Worm (Caenorhabditis elegans) whole organism, L1 larva: ENCODE results near the gene sec-23.

Experiments used
- C04F5.9 ChIP-seq: sonication (generic microtip); optimal IDR thresholded peaks from 2 replicates; lab custom pipeline; 2016; ENCODE audit warnings: missing genetic modification characterization, missing compliant biosample characterization
- Y116A8C.19 ChIP-seq: sonication (generic microtip); optimal IDR thresholded peaks from 2 replicates; lab custom pipeline; 2016; ENCODE audit warnings: missing compliant biosample characterization, missing genetic modification characterization, borderline replicate concordance
- alr-1 ChIP-seq: fragments of 200-800 bp; sonication (Bioruptor generic); optimal IDR thresholded peaks from 2 replicates; lab custom pipeline; 2018; ENCODE audit warnings: borderline replicate concordance, mild to moderate bottlenecking, missing genetic modification characterization, missing compliant biosample characterization
- ceh-88 ChIP-seq: fragments of 200-800 bp; sonication (Bioruptor generic); IDR thresholded peaks from 2 replicates; pipeline ENCODE4 v1.3.6; 2022; ENCODE audit warnings: missing genetic modification characterization, missing compliant biosample characterization
- dpl-1 ChIP-seq, 3 experiments: fragments of 150-350 bp in 2 of 3; sonication (generic microtip) in 1 of 3; optimal IDR thresholded peaks; 2 replicates each; lab custom pipeline; 2014 to 2017; ENCODE audit warnings: missing biosample characterization in 3 of 3, missing genetic modification characterization in 3 of 3, missing genetic modification reagents in 3 of 3
- dsc-1 ChIP-seq: sonication (generic microtip); optimal IDR thresholded peaks from 2 replicates; lab custom pipeline; 2016; ENCODE audit warnings: mild to moderate bottlenecking, missing genetic modification characterization, missing compliant biosample characterization
- efl-1 ChIP-seq, 4 experiments: fragments of 150-350 bp; optimal IDR thresholded peaks in 3 of 4; peaks in 1 of 4; 1 replicate in 1 of 4; 2 replicates in 3 of 4; lab custom pipeline; 2014; ENCODE audit warnings: missing biosample characterization in 2 of 4, missing genetic modification characterization in 2 of 4, missing genetic modification reagents in 2 of 4
- efl-3 ChIP-seq: fragments of 200-800 bp; sonication (Bioruptor generic); optimal IDR thresholded peaks from 2 replicates; lab custom pipeline; 2018; ENCODE audit warnings: mild to moderate bottlenecking, missing genetic modification characterization, missing compliant biosample characterization
- fkh-4 ChIP-seq: sonication (generic microtip); optimal IDR thresholded peaks from 2 replicates; lab custom pipeline; 2016; ENCODE audit warnings: missing compliant biosample characterization, missing genetic modification characterization, borderline replicate concordance
- fkh-8 ChIP-seq: sonication (generic microtip); optimal IDR thresholded peaks from 2 replicates; lab custom pipeline; 2016; ENCODE audit warnings: mild to moderate bottlenecking, missing genetic modification characterization, missing compliant biosample characterization
- fos-1 ChIP-seq: fragments of 150-350 bp; optimal IDR thresholded peaks from 2 replicates; lab custom pipeline; 2014; ENCODE audit warnings: missing biosample characterization, missing genetic modification characterization
- grh-1 ChIP-seq: fragments of 200-800 bp; sonication (Bioruptor generic); IDR thresholded peaks from 2 replicates; pipeline ENCODE4 v1.3.6; 2022; ENCODE audit warnings: missing genetic modification reagents, missing genetic modification characterization, missing compliant biosample characterization
- hlh-17 ChIP-seq: fragments of 200-800 bp; sonication (Bioruptor generic); optimal IDR thresholded peaks from 2 replicates; lab custom pipeline; 2018; ENCODE audit warnings: missing genetic modification characterization, mild to moderate bottlenecking, missing compliant biosample characterization, moderate library complexity, borderline replicate concordance
- irx-1 ChIP-seq: sonication (generic microtip); optimal IDR thresholded peaks from 2 replicates; lab custom pipeline; 2016; ENCODE audit warnings: missing genetic modification characterization, missing compliant biosample characterization
- lin-14 ChIP-seq: fragments of 200-800 bp; sonication (Bioruptor generic); optimal IDR thresholded peaks from 2 replicates; lab custom pipeline; 2018; ENCODE audit warnings: mild to moderate bottlenecking, missing genetic modification characterization, moderate library complexity, missing compliant biosample characterization
- lir-3 ChIP-seq: sonication (generic microtip); optimal IDR thresholded peaks from 2 replicates; lab custom pipeline; 2016; ENCODE audit warnings: mild to moderate bottlenecking, missing genetic modification characterization, moderate library complexity, missing compliant biosample characterization; ENCODE audit not compliant: poor library complexity
- lsy-2 ChIP-seq, 2 experiments: fragments of 150-350 bp; optimal IDR thresholded peaks; 2 replicates each; lab custom pipeline; 2014; ENCODE audit warnings: missing biosample characterization in 2 of 2, missing genetic modification characterization in 2 of 2
- mef-2 ChIP-seq: fragments of 150-350 bp; optimal IDR thresholded peaks from 2 replicates; lab custom pipeline; 2014; ENCODE audit warnings: missing biosample characterization, missing genetic modification characterization
- nhr-19 ChIP-seq: fragments of 200-800 bp; sonication (Bioruptor generic); conservative IDR thresholded peaks from 2 replicates; pipeline ENCODE4 v1.3.6; 2022; ENCODE audit warnings: missing genetic modification characterization, missing compliant biosample characterization
- nhr-20 ChIP-seq: sonication (generic microtip); optimal IDR thresholded peaks from 2 replicates; lab custom pipeline; 2016; ENCODE audit warnings: mild to moderate bottlenecking, missing genetic modification characterization, missing compliant biosample characterization
- nhr-237 ChIP-seq: fragments of 150-350 bp; optimal IDR thresholded peaks from 2 replicates; lab custom pipeline; 2014; ENCODE audit warnings: missing biosample characterization, missing genetic modification characterization
- nhr-28 ChIP-seq: fragments of 150-350 bp; optimal IDR thresholded peaks from 2 replicates; lab custom pipeline; 2014; ENCODE audit warnings: missing biosample characterization, missing genetic modification characterization
- nhr-47 ChIP-seq: sonication (generic microtip); optimal IDR thresholded peaks from 2 replicates; lab custom pipeline; 2016; ENCODE audit warnings: mild to moderate bottlenecking, missing genetic modification characterization, moderate library complexity, missing compliant biosample characterization
- nhr-71 ChIP-seq: sonication (generic microtip); optimal IDR thresholded peaks from 2 replicates; lab custom pipeline; 2016; ENCODE audit warnings: mild to moderate bottlenecking, missing genetic modification characterization, moderate library complexity, missing compliant biosample characterization
- nhr-85 ChIP-seq: sonication (generic microtip); peaks from one replicate; lab custom pipeline; 2016; ENCODE audit warnings: missing genetic modification characterization, inconsistent platforms, missing compliant biosample characterization
- rnt-1 ChIP-seq: sonication (generic microtip); optimal IDR thresholded peaks from 2 replicates; lab custom pipeline; 2016; ENCODE audit warnings: mild to moderate bottlenecking, missing genetic modification characterization, moderate library complexity, missing compliant biosample characterization
- skn-1 ChIP-seq: fragments of 150-350 bp; optimal IDR thresholded peaks from 2 replicates; lab custom pipeline; 2014; ENCODE audit warnings: missing biosample characterization, missing genetic modification characterization
- snu-23 ChIP-seq: sonication (generic microtip); optimal IDR thresholded peaks from 2 replicates; lab custom pipeline; 2016; ENCODE audit warnings: missing genetic modification characterization, missing compliant biosample characterization
- sox-4 ChIP-seq: sonication (generic microtip); optimal IDR thresholded peaks from 2 replicates; lab custom pipeline; 2016; ENCODE audit warnings: missing genetic modification characterization, missing compliant biosample characterization
- sptf-1 ChIP-seq: fragments of 150-350 bp; optimal IDR thresholded peaks from 2 replicates; lab custom pipeline; 2014; ENCODE audit warnings: missing biosample characterization, missing genetic modification characterization
- sup-37 ChIP-seq: fragments of 200-800 bp; sonication (Bioruptor generic); optimal IDR thresholded peaks from 2 replicates; lab custom pipeline; 2018; ENCODE audit warnings: mild to moderate bottlenecking, missing genetic modification characterization, missing compliant biosample characterization
- unc-130 ChIP-seq: fragments of 150-350 bp; optimal IDR thresholded peaks from 2 replicates; lab custom pipeline; 2017; ENCODE audit warnings: missing biosample characterization, missing genetic modification characterization, inconsistent platforms
- vab-15 ChIP-seq: sonication (generic microtip); optimal IDR thresholded peaks from 2 replicates; lab custom pipeline; 2017; ENCODE audit warnings: missing genotype, mild to moderate bottlenecking, missing genetic modification characterization, missing compliant biosample characterization
- xbp-1 ChIP-seq: sonication (generic microtip); optimal IDR thresholded peaks from 2 replicates; lab custom pipeline; 2016; ENCODE audit warnings: missing genetic modification characterization, missing compliant biosample characterization
- zag-1 ChIP-seq: fragments of 150-350 bp; optimal IDR thresholded peaks from 2 replicates; lab custom pipeline; 2014; ENCODE audit warnings: missing biosample characterization, missing genetic modification characterization
- zip-4 ChIP-seq: fragments of 200-800 bp; sonication (Bioruptor generic); optimal IDR thresholded peaks from 2 replicates; lab custom pipeline; 2018; ENCODE audit warnings: mild to moderate bottlenecking, missing genetic modification characterization, moderate library complexity, missing compliant biosample characterization

sec-23 gene

DNA sequence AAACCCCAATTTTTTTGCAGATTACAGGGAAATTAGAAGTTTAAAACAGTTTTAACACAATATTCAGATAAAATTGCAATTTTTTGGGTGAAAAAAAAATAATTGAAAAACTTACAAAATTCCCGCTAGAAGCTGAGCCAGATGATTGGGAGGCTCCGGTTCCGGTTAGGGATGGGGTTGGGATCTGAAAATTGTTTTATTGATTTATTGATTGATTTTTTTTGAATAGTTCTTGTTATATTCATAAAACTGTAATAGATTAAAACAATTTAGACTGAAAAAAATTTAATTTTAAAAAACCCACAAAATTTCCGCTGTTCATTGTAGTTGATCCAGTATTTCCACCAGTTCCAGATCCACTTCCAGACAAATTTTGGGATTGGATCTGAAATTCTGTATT, 31.7 kb upstream of the sec-23 start:
- no peak for TF ChIP-seq efl-1 (optimal IDR thresholded peaks at IDR 0.05; lab: Kevin White, UChicago)
- peak in 1 of 2 experiments; percentile 5 for TF ChIP-seq efl-1 (GFP tag; optimal IDR thresholded peaks at IDR 0.05 in 1 of 2; lab: Kevin White, UChicago)
- no peak for TF ChIP-seq nhr-237 (tag; lab: Kevin White, UChicago)
- TF ChIP-seq, all 84 proteins: peak for 1

- TF ChIP-seq C04F5.9 (tag; lab: Kevin White, UChicago) (no peak), hlh-17 (GFP tag; lab: Kevin White, UChicago) (no peak), xbp-1 (tag; lab: Kevin White, UChicago) (no peak), nhr-19 (GFP tag; lab: Robert Waterston, UW) (0 out of 2 replicates have a peak, but pooled peaks have one; percentile 11), grh-1 (GFP tag; lab: Robert Waterston, UW) (0 out of 2 replicates have a peak, but pooled peaks have one; percentile 20), nhr-71 (tag; lab: Kevin White, UChicago) (no peak), dsc-1 (tag; lab: Kevin White, UChicago) (no peak), lsy-2 (tag; optimal IDR thresholded peaks at IDR 0.05; lab: Kevin White, UChicago) (peak in 1 of 2 experiments; percentile 34), efl-1 (optimal IDR thresholded peaks at IDR 0.05; lab: Kevin White, UChicago) (no peak), efl-1 (GFP tag; optimal IDR thresholded peaks at IDR 0.05 in 1 of 2; lab: Kevin White, UChicago) (peak in 1 of 2 experiments; percentile 79), nhr-85 (tag; lab: Kevin White, UChicago) (peak; percentile 61), nhr-20 (tag; lab: Kevin White, UChicago) (no peak), rnt-1 (tag; lab: Kevin White, UChicago) (no peak), mef-2 (tag; lab: Kevin White, UChicago) (no peak), lin-14 (no peak)
These were observed 29.6 kb upstream of the sec-23 start for ce11 chrV:20061498-20061897.

- TF ChIP-seq fkh-4 (tag; lab: Kevin White, UChicago) (no peak), Y116A8C.19 (tag; lab: Kevin White, UChicago) (no peak), skn-1 (tag; lab: Kevin White, UChicago) (no peak), fkh-8 (tag; lab: Kevin White, UChicago) (no peak), nhr-19 (GFP tag; lab: Robert Waterston, UW) (no peak), zag-1 (no peak), irx-1 (tag; lab: Kevin White, UChicago) (no peak), fos-1 (tag; lab: Kevin White, UChicago) (no peak), efl-3 (no peak), unc-130 (tag; lab: Kevin White, UChicago) (no peak), nhr-28 (no peak), snu-23 (GFP tag; lab: Kevin White, UChicago) (no peak), lir-3 (tag; lab: Kevin White, UChicago) (no peak)
These were observed 27.0 kb upstream of the sec-23 start, which contains the start of gene ttx-1 for ce11 chrV:20064076-20064475. Gene ttx-1 (minus strand): TSS chrV:20064176.

- TF ChIP-seq nhr-47 (tag; lab: Kevin White, UChicago), result no peak
- no peak for TF ChIP-seq sup-37 (GFP tag; lab: Kevin White, UChicago)
- no peak for TF ChIP-seq efl-1 (optimal IDR thresholded peaks at IDR 0.05; lab: Kevin White, UChicago)
- TF ChIP-seq efl-1 (GFP tag; optimal IDR thresholded peaks at IDR 0.05 in 1 of 2; lab: Kevin White, UChicago), result no peak
- no peak for TF ChIP-seq snu-23 (GFP tag; lab: Kevin White, UChicago)
- TF ChIP-seq nhr-85 (tag; lab: Kevin White, UChicago), result no peak
- TF ChIP-seq, all 84 proteins: peak for 0
These were observed 26.0 kb upstream of the sec-23 start for ce11 chrV:20065096-20065495.

ce11 chrV:20067075-20067474, 24.0 kb upstream of the sec-23 start:
- TF ChIP-seq zip-4 (GFP tag; lab: Kevin White, UChicago) (no peak), dpl-1 (GFP tag; optimal IDR thresholded peaks at IDR 0.05; lab: Kevin White, UChicago) (no peak), sptf-1 (tag; lab: Kevin White, UChicago) (no peak), ceh-88 (GFP tag; lab: Robert Waterston, UW) (no peak), sox-4 (tag; lab: Kevin White, UChicago) (no peak), alr-1 (tag; lab: Kevin White, UChicago) (no peak), vab-15 (tag; lab: Kevin White, UChicago) (no peak)
